Worm (Caenorhabditis elegans) whole organism, L4 larva: ENCODE data around the gene M03A1.3.

Experiments used
- daf-16 ChIP-seq, 3 experiments: sonication (generic microtip); optimal IDR thresholded peaks; 2 replicates each; lab custom pipeline; 2016 to 2017; ENCODE audit warnings: missing genetic modification characterization in 3 of 3, missing genetic modification reagents in 3 of 3, mild to moderate bottlenecking in 2 of 3, missing compliant biosample characterization in 2 of 3, missing biosample characterization in 1 of 3, moderate library complexity in 1 of 3
- dmd-6 ChIP-seq: fragments of 200-800 bp; sonication (Bioruptor generic); IDR thresholded peaks from 2 replicates; pipeline ENCODE4 v1.3.6; 2022; ENCODE audit warnings: missing genetic modification reagents, missing genetic modification characterization, missing compliant biosample characterization
- lin-1 ChIP-seq: fragments of 200-800 bp; sonication (Bioruptor generic); IDR thresholded peaks from 2 replicates; pipeline ENCODE4 v1.3.6; 2022; ENCODE audit warnings: missing genetic modification reagents, missing genetic modification characterization, missing compliant biosample characterization
- madf-9 ChIP-seq: fragments of 200-800 bp; sonication (Bioruptor generic); conservative IDR thresholded peaks from 2 replicates; pipeline ENCODE4 v1.3.6; 2022; ENCODE audit warnings: missing genetic modification reagents, missing genetic modification characterization, missing compliant biosample characterization
- pha-4 ChIP-seq, 2 experiments: fragments of 150-350 bp in 1 of 2; fragments of 200-800 bp in 1 of 2; sonication (Bioruptor generic) in 1 of 2; IDR thresholded peaks in 1 of 2; optimal IDR thresholded peaks in 1 of 2; 2 replicates each; pipeline versions ENCODE4 v1.3.6 to Lab custom; 2014 to 2022; ENCODE audit warnings: missing genetic modification characterization in 2 of 2, missing genetic modification reagents in 2 of 2, missing biosample characterization in 1 of 2, missing compliant biosample characterization in 1 of 2
- pqm-1 ChIP-seq: sonication (generic microtip); optimal IDR thresholded peaks from 2 replicates; lab custom pipeline; 2017; ENCODE audit warnings: missing biosample characterization, missing genetic modification characterization

ce11 chrII:4511911-4512310, 45.7 kb upstream of the M03A1.3 start, which contains the start of gene cyp-23A1:
- TF ChIP-seq pqm-1 (no peak), dmd-6 (no peak), lin-1 (GFP tag; lab: Robert Waterston, UW) (no peak), pha-4 (GFP tag; IDR thresholded peaks at IDR 0.05; lab: Robert Waterston, UW) (no peak), pha-4 (tag; optimal IDR thresholded peaks at IDR 0.05; lab: Kevin White, UChicago) (no peak), madf-9 (no peak), daf-16 (GFP tag; optimal IDR thresholded peaks at IDR 0.05; lab: Kevin White, UChicago) (no peak), daf-16 (tag; optimal IDR thresholded peaks at IDR 0.05; lab: Kevin White, UChicago) (no peak)
